Worm (Caenorhabditis elegans) whole organism, early embryonic: Measurements from ENCODE around the gene Y53F4B.7.
A peak's percentile ranks its signal among the peaks of the same experiment; 100 is the strongest.

Source experiments
- B0310.2 ChIP-seq: sonication (generic microtip); optimal IDR thresholded peaks from 2 replicates; lab custom pipeline; 2016; ENCODE audit warnings: mild to moderate bottlenecking, missing genetic modification characterization, missing compliant biosample characterization
- F13C5.2 ChIP-seq: sonication (generic microtip); optimal IDR thresholded peaks from 2 replicates; lab custom pipeline; 2017; ENCODE audit warnings: mild to moderate bottlenecking, missing genetic modification characterization, inconsistent platforms, missing compliant biosample characterization
- aly-1 ChIP-seq: sonication (generic microtip); optimal IDR thresholded peaks from 2 replicates; lab custom pipeline; 2016; ENCODE audit warnings: missing genetic modification characterization, missing compliant biosample characterization
- ama-1 ChIP-seq: fragments of 150-350 bp; optimal IDR thresholded peaks from 2 replicates; lab custom pipeline; 2014
- ceh-13 ChIP-seq: fragments of 200-800 bp; sonication (Bioruptor generic); optimal IDR thresholded peaks from 2 replicates; lab custom pipeline; 2018; ENCODE audit warnings: mild to moderate bottlenecking, missing genetic modification characterization, missing compliant biosample characterization
- ceh-36 ChIP-seq: sonication (generic microtip); optimal IDR thresholded peaks from 2 replicates; lab custom pipeline; 2016; ENCODE audit warnings: missing genetic modification characterization, inconsistent platforms, missing compliant biosample characterization
- ets-7 ChIP-seq: sonication (generic microtip); optimal IDR thresholded peaks from 2 replicates; lab custom pipeline; 2016; ENCODE audit warnings: missing genotype, missing genetic modification characterization, missing compliant biosample characterization
- flt-1 ChIP-seq: fragments of 200-800 bp; sonication (Bioruptor generic); IDR thresholded peaks from 2 replicates; pipeline ENCODE4 v1.3.6; 2022; ENCODE audit warnings: missing genetic modification characterization, missing compliant biosample characterization
- hmbx-1 ChIP-seq: sonication (generic microtip); optimal IDR thresholded peaks from 2 replicates; lab custom pipeline; 2016; ENCODE audit warnings: mild to moderate bottlenecking, missing genetic modification characterization, missing compliant biosample characterization
- hmg-4 ChIP-seq: fragments of 200-800 bp; sonication (Bioruptor generic); optimal IDR thresholded peaks from 2 replicates; lab custom pipeline; 2018; ENCODE audit warnings: mild to moderate bottlenecking, missing genetic modification characterization, missing compliant biosample characterization
- hnd-1 ChIP-seq: sonication (generic microtip); optimal IDR thresholded peaks from 2 replicates; lab custom pipeline; 2016; ENCODE audit warnings: missing genetic modification characterization, missing compliant biosample characterization
- pes-1 ChIP-seq: fragments of 200-800 bp; sonication (Bioruptor generic); IDR thresholded peaks from 2 replicates; pipeline ENCODE4 v1.3.6; 2022; ENCODE audit warnings: missing genetic modification reagents, missing genetic modification characterization, missing compliant biosample characterization
- scrt-1 ChIP-seq: fragments of 200-800 bp; sonication (Bioruptor generic); IDR thresholded peaks from 2 replicates; pipeline ENCODE4 v1.3.6; 2022; ENCODE audit warnings: missing genetic modification characterization, missing compliant biosample characterization
- sea-1 ChIP-seq: fragments of 200-800 bp; sonication (Bioruptor generic); conservative IDR thresholded peaks from 2 replicates; pipeline ENCODE4 v1.3.6; 2022; ENCODE audit warnings: missing genetic modification characterization, missing compliant biosample characterization
- tbx-11 ChIP-seq: fragments of 200-800 bp; sonication (Bioruptor generic); IDR thresholded peaks from 2 replicates; pipeline ENCODE4 v1.3.6; 2022; ENCODE audit warnings: missing genetic modification characterization, missing compliant biosample characterization
- tbx-37 ChIP-seq: fragments of 200-800 bp; sonication (Bioruptor generic); conservative IDR thresholded peaks from 2 replicates; pipeline ENCODE4 v1.3.6; 2022; ENCODE audit warnings: missing genetic modification reagents, missing genetic modification characterization, missing compliant biosample characterization
- tra-4 ChIP-seq: sonication (generic microtip); optimal IDR thresholded peaks from 2 replicates; lab custom pipeline; 2017; ENCODE audit warnings: missing genetic modification characterization, missing compliant biosample characterization

Y53F4B.7 gene

ce11 chrII:15018923-15019322 is 26.2 kb downstream of the Y53F4B.7 start, which contains the start of gene Y53F4B.12:
Gene Y53F4B.12, plus strand, starts transcription at chrII:15019223.
- TF ChIP-seq pes-1 (GFP tag; lab: Robert Waterston, UW) (no peak), ama-1 (lab: Kevin White, UChicago) (no peak), F13C5.2 (no peak), flt-1 (GFP tag; lab: Robert Waterston, UW) (no peak), sea-1 (GFP tag; lab: Robert Waterston, UW) (no peak), hmg-4 (no peak), aly-1 (no peak), hnd-1 (tag; lab: Kevin White, UChicago) (no peak), tra-4 (tag; lab: Kevin White, UChicago) (no peak), ets-7 (tag; lab: Kevin White, UChicago) (no peak), ceh-13 (GFP tag; lab: Kevin White, UChicago) (no peak)

ce11 chrII:15025100-15025499 is 32.4 kb downstream of the Y53F4B.7 start:
- TF ChIP-seq flt-1 (GFP tag; lab: Robert Waterston, UW) = no peak
- no peak for TF ChIP-seq hmbx-1 (tag; lab: Kevin White, UChicago)
- TF ChIP-seq B0310.2 (tag; lab: Kevin White, UChicago) = no peak
- no peak for TF ChIP-seq F13C5.2
- TF ChIP-seq hnd-1 (tag; lab: Kevin White, UChicago) = no peak
- no peak for TF ChIP-seq ama-1 (lab: Kevin White, UChicago)
- TF ChIP-seq scrt-1 (GFP tag; lab: Robert Waterston, UW) = no peak
- no peak for TF ChIP-seq aly-1
- no peak for TF ChIP-seq ceh-36 (tag; lab: Kevin White, UChicago)
- no peak for TF ChIP-seq hmg-4
- no peak for TF ChIP-seq sea-1 (GFP tag; lab: Robert Waterston, UW)
- TF ChIP-seq ceh-13 (GFP tag; lab: Kevin White, UChicago) = no peak
- TF ChIP-seq tbx-11 (GFP tag; lab: Robert Waterston, UW) = no peak
- TF ChIP-seq pes-1 (GFP tag; lab: Robert Waterston, UW) = no peak
- TF ChIP-seq ets-7 (tag; lab: Kevin White, UChicago) = no peak
- no peak for TF ChIP-seq tbx-37 (GFP tag; lab: Robert Waterston, UW)

ce11 chrII:15025599-15026164 is 33.0 kb downstream of the Y53F4B.7 start, which contains the start of gene cmtr-1:
Gene cmtr-1, plus strand, starts transcription at chrII:15026114.
- no peak for TF ChIP-seq pes-1 (GFP tag; lab: Robert Waterston, UW)
- peak; percentile 80 for TF ChIP-seq hmg-4
- TF ChIP-seq sea-1 (GFP tag; lab: Robert Waterston, UW) = 0 out of 2 replicates have a peak, but pooled peaks have one; percentile 39
- peak; percentile 64 for TF ChIP-seq ama-1 (lab: Kevin White, UChicago)
- peak; percentile 8 for TF ChIP-seq hnd-1 (tag; lab: Kevin White, UChicago)
- TF ChIP-seq tbx-11 (GFP tag; lab: Robert Waterston, UW) = no peak
- TF ChIP-seq hmbx-1 (tag; lab: Kevin White, UChicago) = no peak
- no peak for TF ChIP-seq ceh-36 (tag; lab: Kevin White, UChicago)
- peak; percentile 12 for TF ChIP-seq B0310.2 (tag; lab: Kevin White, UChicago)
- no peak for TF ChIP-seq tra-4 (tag; lab: Kevin White, UChicago)
- TF ChIP-seq tbx-37 (GFP tag; lab: Robert Waterston, UW) = peak; percentile 48; the same call in 1 of the 2 replicates
- TF ChIP-seq ceh-13 (GFP tag; lab: Kevin White, UChicago) = peak; percentile 16
- TF ChIP-seq F13C5.2 = peak; percentile 71
- no peak for TF ChIP-seq aly-1
- peak; percentile 55; the same call in 1 of the 2 replicates for TF ChIP-seq flt-1 (GFP tag; lab: Robert Waterston, UW)

ce11 chrII:15026389-15026788 is 33.7 kb downstream of the Y53F4B.7 start:
- TF ChIP-seq sea-1 (GFP tag; lab: Robert Waterston, UW) (no peak), aly-1 (no peak), flt-1 (GFP tag; lab: Robert Waterston, UW) (no peak), F13C5.2 (no peak), hmg-4 (no peak), B0310.2 (tag; lab: Kevin White, UChicago) (no peak), ets-7 (tag; lab: Kevin White, UChicago) (no peak), ama-1 (lab: Kevin White, UChicago) (no peak), tbx-37 (GFP tag; lab: Robert Waterston, UW) (no peak), hnd-1 (tag; lab: Kevin White, UChicago) (no peak), ceh-13 (GFP tag; lab: Kevin White, UChicago) (no peak), pes-1 (GFP tag; lab: Robert Waterston, UW) (no peak), hmbx-1 (tag; lab: Kevin White, UChicago) (no peak), tra-4 (tag; lab: Kevin White, UChicago) (no peak), ceh-36 (tag; lab: Kevin White, UChicago) (no peak), tbx-11 (GFP tag; lab: Robert Waterston, UW) (no peak)

ce11 chrII:15037782-15038181 is 45.1 kb downstream of the Y53F4B.7 start, which contains the start of gene Y53F4B.14:
Gene Y53F4B.14, plus strand, starts transcription at chrII:15037991.
- no peak for TF ChIP-seq aly-1
- TF ChIP-seq ama-1 (lab: Kevin White, UChicago) = no peak
- no peak for TF ChIP-seq ceh-36 (tag; lab: Kevin White, UChicago)

- TF ChIP-seq sea-1 (GFP tag; lab: Robert Waterston, UW) = no peak
- TF ChIP-seq tra-4 (tag; lab: Kevin White, UChicago) = no peak
These were observed 46.4 kb downstream of the Y53F4B.7 start, which contains the start of gene trip-4 for ce11 chrII:15039104-15039503. Gene trip-4, plus strand, starts transcription at chrII:15039404.

ce11 chrII:15042310-15042709 is 49.6 kb downstream of the Y53F4B.7 start:
- no peak for TF ChIP-seq pes-1 (GFP tag; lab: Robert Waterston, UW)
- no peak for TF ChIP-seq tra-4 (tag; lab: Kevin White, UChicago)
- TF ChIP-seq hnd-1 (tag; lab: Kevin White, UChicago) = no peak
- TF ChIP-seq ceh-36 (tag; lab: Kevin White, UChicago) = no peak
